Fruit fly (Drosophila melanogaster): Measurements from ENCODE around the gene rg.

The rg gene

dm6 chrX:5295766-5296165 is 210.2 kb downstream of the rg start, which contains the start of gene CG42749:
CG42749 (plus strand) TSS chrX:5296066.
- TF ChIP-seq Dfd (GFP tag; optimal IDR thresholded peaks at IDR 0.05) (peak; percentile 46), woc (GFP tag; optimal IDR thresholded peaks at IDR 0.05) (no peak), Mio (GFP tag; optimal IDR thresholded peaks at IDR 0.05) (no peak), Sp1 (GFP tag; optimal IDR thresholded peaks at IDR 0.05) (no peak), ey (GFP tag; optimal IDR thresholded peaks at IDR 0.05) (no peak), HLH106 (tag; optimal IDR thresholded peaks at IDR 0.05) (no peak), CG9705 (GFP tag; optimal IDR thresholded peaks at IDR 0.05) (no peak), GATAd (GFP tag; optimal IDR thresholded peaks at IDR 0.05) (no peak), pan (optimal IDR thresholded peaks at IDR 0.05) (no peak)

- TF ChIP-seq dmrt93B (GFP tag; optimal IDR thresholded peaks at IDR 0.05) (no peak), foxo (GFP tag; optimal IDR thresholded peaks at IDR 0.05) (peak in 1 of 2 experiments; percentile 15)
Observed at dm6 chrX:5299957-5300356, 214.4 kb downstream of the rg start.

- TF ChIP-seq brk (GFP tag; optimal IDR thresholded peaks at IDR 0.05) (no peak), lola (GFP tag; optimal IDR thresholded peaks at IDR 0.05) (no peak), N (GFP tag; optimal IDR thresholded peaks at IDR 0.05) (no peak), Dif (GFP tag; optimal IDR thresholded peaks at IDR 0.05; ENCODE audit: partially characterized antibody) (no peak), HLH106 (tag; optimal IDR thresholded peaks at IDR 0.05) (peak; percentile 41), pan (optimal IDR thresholded peaks at IDR 0.05) (no peak), woc (GFP tag; optimal IDR thresholded peaks at IDR 0.05) (peak; percentile 45), br (GFP tag; optimal IDR thresholded peaks at IDR 0.05) (peak; percentile 44), dmrt93B (GFP tag; optimal IDR thresholded peaks at IDR 0.05) (peak; percentile 12), fru (GFP tag; optimal IDR thresholded peaks at IDR 0.05) (peak; percentile 18), Hr78 (GFP tag; optimal IDR thresholded peaks at IDR 0.05) (no peak), h (GFP tag; optimal IDR thresholded peaks at IDR 0.05) (peak; percentile 36), Dfd (GFP tag; optimal IDR thresholded peaks at IDR 0.05) (peak; percentile 30), GATAd (GFP tag; optimal IDR thresholded peaks at IDR 0.05) (no peak), sage (GFP tag; optimal IDR thresholded peaks at IDR 0.05) (no peak), foxo (GFP tag; optimal IDR thresholded peaks at IDR 0.05) (peak in 1 of 2 experiments; percentile 38), jim (GFP tag; optimal IDR thresholded peaks at IDR 0.05) (no peak), Sp1 (GFP tag; optimal IDR thresholded peaks at IDR 0.05) (peak; percentile 11), OdsH (GFP tag; optimal IDR thresholded peaks at IDR 0.05) (peak; percentile 14), Mio (GFP tag; optimal IDR thresholded peaks at IDR 0.05) (no peak), rgr (GFP tag; optimal IDR thresholded peaks at IDR 0.05) (peak; percentile 28), Myc (optimal IDR thresholded peaks at IDR 0.05) (no peak)
Observed at dm6 chrX:5300623-5301283, 215.2 kb downstream of the rg start.

Data from whole organism, wandering third instar larva.